Worm (Caenorhabditis elegans): Measurements from ENCODE around the gene F11A5.15.

F11A5.15 gene

DNA sequence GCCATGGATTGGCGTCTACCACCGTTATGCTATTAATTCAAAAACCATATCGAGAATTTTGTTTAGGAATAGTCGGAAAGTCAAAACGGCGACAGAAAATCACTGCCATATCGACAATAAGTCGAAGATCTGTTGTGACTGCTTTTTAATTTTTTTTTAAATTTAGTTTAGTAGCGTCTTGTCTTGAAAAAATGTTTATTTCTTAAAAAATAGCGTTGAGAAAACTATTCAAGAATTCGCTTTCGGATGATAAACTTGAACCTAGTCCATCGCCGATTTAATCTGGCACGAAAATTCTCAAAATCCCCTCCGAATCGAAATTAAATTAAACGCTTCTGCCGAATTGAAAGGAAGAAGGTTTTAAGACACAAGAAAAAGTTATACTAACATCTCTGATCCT is 26.3 kb downstream of the F11A5.15 start, which contains the start of gene srh-279:
TSS of gene srh-279 (plus strand) at position 301 of the 400 bp plus-strand sequence.
- no peak for TF ChIP-seq fkh-2 (tag; optimal IDR thresholded peaks at IDR 0.05)
- no peak for TF ChIP-seq aly-2 (tag; optimal IDR thresholded peaks at IDR 0.05)
- no peak for TF ChIP-seq hmg-11 (tag; optimal IDR thresholded peaks at IDR 0.05)
- no peak for TF ChIP-seq mdl-1 (tag; optimal IDR thresholded peaks at IDR 0.05)
- TF ChIP-seq ztf-4 (tag; optimal IDR thresholded peaks at IDR 0.05), result no peak
- no peak for TF ChIP-seq nhr-12 (tag; optimal IDR thresholded peaks at IDR 0.05)
- TF ChIP-seq ceh-9 (tag; optimal IDR thresholded peaks at IDR 0.05), result no peak
- no peak for TF ChIP-seq daf-12 (tag; optimal IDR thresholded peaks at IDR 0.05)
- no peak for TF ChIP-seq egl-27 (tag; optimal IDR thresholded peaks at IDR 0.05)
- TF ChIP-seq nhr-77 (tag; optimal IDR thresholded peaks at IDR 0.05), result no peak
- TF ChIP-seq nhr-237 (tag; optimal IDR thresholded peaks at IDR 0.05), result no peak
- no peak for TF ChIP-seq eor-1 (tag; optimal IDR thresholded peaks at IDR 0.05)
- TF ChIP-seq unc-39 (tag; optimal IDR thresholded peaks at IDR 0.05), result no peak
- no peak for TF ChIP-seq nfya-1 (tag; optimal IDR thresholded peaks at IDR 0.05; ENCODE audit: insufficient read depth)

DNA sequence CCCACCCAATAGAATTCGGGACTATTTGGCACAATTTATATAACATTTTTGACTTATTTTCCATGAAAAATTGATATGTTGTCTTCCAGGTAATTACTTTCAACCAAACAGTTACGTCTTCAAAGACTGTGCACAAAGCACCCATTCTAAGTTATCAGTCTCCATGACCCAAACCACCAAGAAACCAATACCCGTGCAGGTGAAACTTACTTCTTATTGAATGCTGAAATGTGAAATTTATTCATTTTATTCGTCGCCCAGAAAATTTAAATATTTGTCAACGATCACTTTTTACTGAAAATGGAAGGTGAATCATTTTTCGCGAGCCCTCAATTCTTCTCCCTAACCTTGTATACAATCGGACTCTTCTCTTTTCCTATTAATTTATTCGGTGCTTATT is 27.9 kb downstream of the F11A5.15 start, which contains the start of gene srh-281:
TSS of gene srh-281 (plus strand) at position 301 of the 400 bp plus-strand sequence.
- TF ChIP-seq nhr-43 (tag; optimal IDR thresholded peaks at IDR 0.05; ENCODE audit: poor library complexity, severe bottlenecking) (no peak), nhr-67 (tag; optimal IDR thresholded peaks at IDR 0.05) (no peak), nhr-76 (tag; optimal IDR thresholded peaks at IDR 0.05) (no peak), fos-1 (tag; optimal IDR thresholded peaks at IDR 0.05) (no peak), mml-1 (tag; optimal IDR thresholded peaks at IDR 0.05) (no peak), ceh-16 (tag; optimal IDR thresholded peaks at IDR 0.05) (no peak), lin-39 (tag; optimal IDR thresholded peaks at IDR 0.05) (no peak), elt-3 (tag; optimal IDR thresholded peaks at IDR 0.05) (no peak), nhr-11 (tag; optimal IDR thresholded peaks at IDR 0.05) (no peak), ZK546.5 (tag; optimal IDR thresholded peaks at IDR 0.05) (no peak), nhr-12 (tag; optimal IDR thresholded peaks at IDR 0.05) (no peak), unc-62 (GFP tag; optimal IDR thresholded peaks at IDR 0.05) (no peak), unc-39 (tag; optimal IDR thresholded peaks at IDR 0.05) (no peak), fkh-10 (GFP tag; optimal IDR thresholded peaks at IDR 0.05) (no peak), nfya-1 (tag; optimal IDR thresholded peaks at IDR 0.05; ENCODE audit: insufficient read depth) (no peak), tbx-2 (tag; optimal IDR thresholded peaks at IDR 0.05) (no peak), aly-2 (tag; optimal IDR thresholded peaks at IDR 0.05) (no peak), eor-1 (tag; optimal IDR thresholded peaks at IDR 0.05) (no peak), jun-1 (tag; optimal IDR thresholded peaks at IDR 0.05) (no peak), lsy-12 (tag; optimal IDR thresholded peaks at IDR 0.05) (no peak)

DNA sequence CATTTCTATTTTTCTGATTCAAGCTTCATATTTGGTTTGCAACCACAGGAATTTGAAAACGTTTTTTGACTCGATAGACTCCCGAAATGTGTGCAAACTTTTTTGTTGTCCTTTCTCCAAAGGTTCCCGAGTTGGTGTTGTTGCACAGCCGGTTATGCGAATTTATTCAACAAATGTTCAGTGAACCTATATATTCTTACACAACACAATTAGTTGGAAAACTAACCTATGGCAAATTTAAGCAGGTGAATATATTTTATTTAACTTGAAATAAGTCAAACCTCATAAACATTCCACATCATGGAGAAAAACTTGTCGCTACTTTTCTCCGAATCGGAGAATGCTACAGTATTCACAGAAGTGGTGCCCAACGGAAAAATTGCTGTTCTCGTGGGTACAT is 35.1 kb downstream of the F11A5.15 start, which contains the start of gene srz-14:
TSS of gene srz-14 (plus strand) at position 301 of the 400 bp plus-strand sequence.
- TF ChIP-seq ama-1 (optimal IDR thresholded peaks at IDR 0.05), result no peak
- TF ChIP-seq lsy-12 (tag; optimal IDR thresholded peaks at IDR 0.05), result no peak

DNA sequence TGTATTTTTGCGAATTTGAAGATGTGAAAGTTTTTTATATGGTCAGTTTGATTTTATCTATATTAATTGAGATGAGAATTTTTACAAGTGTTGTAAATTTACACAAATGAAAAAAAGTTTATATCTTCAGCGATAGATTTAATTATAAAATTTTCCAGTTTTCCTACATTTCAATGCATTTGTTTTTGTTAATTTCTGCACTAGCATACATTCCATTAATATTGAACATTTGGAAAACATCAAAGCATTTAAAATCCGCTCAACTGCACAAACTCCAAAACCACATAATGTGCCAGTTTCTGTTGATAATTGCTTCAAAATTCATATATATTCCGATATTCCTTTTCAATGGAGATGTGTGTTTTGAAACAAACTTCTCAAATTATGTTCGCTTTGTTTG is 35.5 kb downstream of the F11A5.15 start, which contains the start of gene srh-277:
TSS of gene srh-277 (plus strand) at position 301 of the 400 bp plus-strand sequence.
- TF ChIP-seq unc-62 (GFP tag; optimal IDR thresholded peaks at IDR 0.05) (no peak), ceh-9 (tag; optimal IDR thresholded peaks at IDR 0.05) (no peak), mml-1 (tag; optimal IDR thresholded peaks at IDR 0.05) (no peak), fos-1 (tag; optimal IDR thresholded peaks at IDR 0.05) (no peak), hmg-11 (tag; optimal IDR thresholded peaks at IDR 0.05) (no peak), lsy-12 (tag; optimal IDR thresholded peaks at IDR 0.05) (no peak), egl-5 (tag; optimal IDR thresholded peaks at IDR 0.05) (no peak)

DNA sequence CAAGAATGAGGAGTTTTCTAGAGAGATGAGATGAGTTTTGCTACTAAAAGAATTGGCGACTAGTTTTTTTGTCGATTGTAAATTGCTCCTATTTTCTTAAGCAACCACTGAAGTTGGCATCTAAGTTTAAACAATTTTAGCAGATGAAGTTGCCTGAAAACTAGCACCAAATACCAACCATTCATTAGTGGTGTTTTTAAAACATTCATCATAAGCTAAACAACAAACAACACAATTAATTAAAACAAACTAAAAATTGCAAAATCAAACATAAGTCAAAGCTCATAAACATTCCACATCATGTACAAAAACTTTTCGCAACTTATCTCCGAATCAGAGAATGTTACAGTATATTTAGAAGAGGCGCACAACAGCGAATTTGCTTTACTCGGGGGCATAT is 36.3 kb downstream of the F11A5.15 start, which contains the start of gene srz-13:
TSS of gene srz-13 (plus strand) at position 301 of the 400 bp plus-strand sequence.
- TF ChIP-seq tbx-2 (tag; optimal IDR thresholded peaks at IDR 0.05) (no peak), pqm-1 (tag; optimal IDR thresholded peaks at IDR 0.05) (no peak), sea-2 (GFP tag; optimal IDR thresholded peaks at IDR 0.05) (no peak), pha-4 (tag; optimal IDR thresholded peaks at IDR 0.05) (no peak), fkh-10 (GFP tag; optimal IDR thresholded peaks at IDR 0.05) (no peak), mdl-1 (tag; optimal IDR thresholded peaks at IDR 0.05) (no peak), nhr-23 (tag; optimal IDR thresholded peaks at IDR 0.05) (no peak), lin-39 (tag; optimal IDR thresholded peaks at IDR 0.05) (no peak), ZK546.5 (tag; optimal IDR thresholded peaks at IDR 0.05) (no peak), zag-1 (tag; optimal IDR thresholded peaks at IDR 0.05) (no peak), nhr-77 (tag; optimal IDR thresholded peaks at IDR 0.05) (no peak), nhr-43 (tag; optimal IDR thresholded peaks at IDR 0.05; ENCODE audit: poor library complexity, severe bottlenecking) (no peak), ceh-9 (tag; optimal IDR thresholded peaks at IDR 0.05) (no peak), lsy-12 (tag; optimal IDR thresholded peaks at IDR 0.05) (no peak), nhr-25 (tag; optimal IDR thresholded peaks at IDR 0.05) (no peak), elt-1 (tag; optimal IDR thresholded peaks at IDR 0.05) (no peak), nhr-237 (tag; optimal IDR thresholded peaks at IDR 0.05) (no peak), nhr-67 (tag; optimal IDR thresholded peaks at IDR 0.05) (no peak), ceh-28 (tag; optimal IDR thresholded peaks at IDR 0.05) (no peak)

Data from whole organism, L3 larva.